Worm (Caenorhabditis elegans) whole organism, L1 larva: Measurements from ENCODE around the gene Y69A2AR.51.

Experiments
- Y116A8C.19 ChIP-seq: sonication (generic microtip); optimal IDR thresholded peaks from 2 replicates; lab custom pipeline; 2016; ENCODE audit warnings: missing compliant biosample characterization, missing genetic modification characterization, borderline replicate concordance
- alr-1 ChIP-seq: fragments of 200-800 bp; sonication (Bioruptor generic); optimal IDR thresholded peaks from 2 replicates; lab custom pipeline; 2018; ENCODE audit warnings: borderline replicate concordance, mild to moderate bottlenecking, missing genetic modification characterization, missing compliant biosample characterization
- aly-2 ChIP-seq: fragments of 150-350 bp; optimal IDR thresholded peaks from 2 replicates; lab custom pipeline; 2014; ENCODE audit warnings: missing biosample characterization, missing genetic modification characterization
- ceh-82 ChIP-seq, 3 experiments: fragments of 150-350 bp in 1 of 3; sonication (generic microtip) in 2 of 3; optimal IDR thresholded peaks; 2 replicates each; lab custom pipeline; 2014 to 2017; ENCODE audit warnings: missing biosample characterization in 3 of 3, missing genetic modification characterization in 3 of 3
- elt-2 ChIP-seq: sonication (generic microtip); optimal IDR thresholded peaks from 2 replicates; lab custom pipeline; 2016; ENCODE audit warnings: missing genetic modification characterization, mild to moderate bottlenecking, inconsistent platforms, missing compliant biosample characterization, missing genetic modification reagents
- fkh-8 ChIP-seq: sonication (generic microtip); optimal IDR thresholded peaks from 2 replicates; lab custom pipeline; 2016; ENCODE audit warnings: mild to moderate bottlenecking, missing genetic modification characterization, missing compliant biosample characterization
- fos-1 ChIP-seq: fragments of 150-350 bp; optimal IDR thresholded peaks from 2 replicates; lab custom pipeline; 2014; ENCODE audit warnings: missing biosample characterization, missing genetic modification characterization
- jun-1 ChIP-seq: fragments of 150-350 bp; optimal IDR thresholded peaks from 2 replicates; lab custom pipeline; 2014; ENCODE audit warnings: missing biosample characterization, missing genetic modification reagents, missing genetic modification characterization
- lin-15B ChIP-seq: fragments of 150-350 bp; sonication (generic microtip); optimal IDR thresholded peaks from 3 replicates; lab custom pipeline; 2014; ENCODE audit warnings: missing biosample characterization, missing genetic modification characterization
- lin-35 ChIP-seq, 2 experiments: fragments of 150-350 bp; optimal IDR thresholded peaks; 2 replicates each; lab custom pipeline; 2014; ENCODE audit warnings: missing biosample characterization in 2 of 2, missing genetic modification characterization in 2 of 2, missing genetic modification reagents in 2 of 2
- nhr-20 ChIP-seq: sonication (generic microtip); optimal IDR thresholded peaks from 2 replicates; lab custom pipeline; 2016; ENCODE audit warnings: mild to moderate bottlenecking, missing genetic modification characterization, missing compliant biosample characterization
- nhr-237 ChIP-seq: fragments of 150-350 bp; optimal IDR thresholded peaks from 2 replicates; lab custom pipeline; 2014; ENCODE audit warnings: missing biosample characterization, missing genetic modification characterization
- nhr-47 ChIP-seq: sonication (generic microtip); optimal IDR thresholded peaks from 2 replicates; lab custom pipeline; 2016; ENCODE audit warnings: mild to moderate bottlenecking, missing genetic modification characterization, moderate library complexity, missing compliant biosample characterization
- nhr-90 ChIP-seq: sonication (generic microtip); optimal IDR thresholded peaks from 2 replicates; lab custom pipeline; 2016; ENCODE audit warnings: mild to moderate bottlenecking, missing genetic modification characterization, missing compliant biosample characterization; ENCODE audit not compliant: poor library complexity
- sup-37 ChIP-seq: fragments of 200-800 bp; sonication (Bioruptor generic); optimal IDR thresholded peaks from 2 replicates; lab custom pipeline; 2018; ENCODE audit warnings: mild to moderate bottlenecking, missing genetic modification characterization, missing compliant biosample characterization
- unc-130 ChIP-seq: fragments of 150-350 bp; optimal IDR thresholded peaks from 2 replicates; lab custom pipeline; 2017; ENCODE audit warnings: missing biosample characterization, missing genetic modification characterization, inconsistent platforms
- unc-62 ChIP-seq: fragments of 150-350 bp; optimal IDR thresholded peaks from 2 replicates; lab custom pipeline; 2014; ENCODE audit warnings: missing biosample characterization, missing genetic modification reagents, missing genetic modification characterization
- vab-15 ChIP-seq: sonication (generic microtip); optimal IDR thresholded peaks from 2 replicates; lab custom pipeline; 2017; ENCODE audit warnings: missing genotype, mild to moderate bottlenecking, missing genetic modification characterization, missing compliant biosample characterization
- zip-4 ChIP-seq: fragments of 200-800 bp; sonication (Bioruptor generic); optimal IDR thresholded peaks from 2 replicates; lab custom pipeline; 2018; ENCODE audit warnings: mild to moderate bottlenecking, missing genetic modification characterization, moderate library complexity, missing compliant biosample characterization

The Y69A2AR.51 gene

DNA sequence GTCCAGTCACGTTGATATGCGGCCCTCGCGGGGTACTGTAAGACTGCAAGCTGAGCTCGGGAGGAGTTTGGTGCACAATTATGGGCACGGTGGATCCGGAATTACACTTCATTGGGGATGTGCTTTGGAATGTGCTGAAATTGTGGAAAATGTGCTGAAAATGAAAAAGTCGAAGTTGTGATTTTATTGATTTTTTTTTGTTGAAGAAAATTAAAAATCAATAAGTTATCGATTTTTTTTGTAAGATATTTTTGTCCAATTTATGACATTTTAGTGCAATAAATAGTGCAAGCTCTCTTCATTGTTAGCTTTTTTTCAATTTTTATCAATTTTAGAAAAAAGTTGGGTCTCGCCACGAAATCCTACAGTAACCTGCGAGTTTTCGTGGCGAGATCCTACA lies 44.6 kb downstream of the Y69A2AR.51 start:
- TF ChIP-seq nhr-237 (no peak), alr-1 (no peak), unc-62 (GFP tag; lab: Kevin White, UChicago) (no peak), aly-2 (tag; lab: Kevin White, UChicago) (no peak), Y116A8C.19 (no peak), zip-4 (GFP tag; lab: Kevin White, UChicago) (no peak), sup-37 (GFP tag; lab: Kevin White, UChicago) (no peak), ceh-82 (tag; optimal IDR thresholded peaks at IDR 0.05; lab: Kevin White, UChicago) (no peak), fos-1 (tag; lab: Kevin White, UChicago) (no peak), jun-1 (no peak), nhr-90 (tag; lab: Kevin White, UChicago) (no peak), fkh-8 (no peak), vab-15 (tag; lab: Kevin White, UChicago) (no peak), nhr-47 (tag; lab: Kevin White, UChicago) (no peak)

DNA sequence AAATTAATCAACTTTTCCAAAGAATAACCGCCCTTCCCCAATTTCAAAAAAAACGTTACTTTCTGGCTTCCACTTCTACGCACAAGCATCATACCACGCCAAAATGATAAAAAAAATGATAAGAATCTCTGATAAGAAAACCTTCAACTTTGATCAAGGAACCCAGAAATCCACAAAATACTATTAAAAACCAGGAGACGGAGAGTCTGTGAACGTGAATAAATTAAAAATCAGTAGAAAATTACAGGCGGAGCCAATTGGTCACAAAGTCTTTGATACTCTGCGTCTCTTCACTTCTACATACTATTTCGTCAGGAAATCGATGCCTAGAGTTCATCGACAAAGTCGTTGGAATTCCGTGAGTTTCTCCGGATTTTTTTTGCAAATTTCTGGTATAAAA lies 46.4 kb downstream of the Y69A2AR.51 start, which contains the start of gene smf-3:
smf-3 (plus strand) TSS at position 259 of the 400 bp plus-strand sequence.
- TF ChIP-seq unc-130 (tag; lab: Kevin White, UChicago) (no peak), elt-2 (tag; lab: Kevin White, UChicago) (peak; percentile 94), nhr-20 (tag; lab: Kevin White, UChicago) (peak; percentile 15), lin-35 (GFP tag; optimal IDR thresholded peaks at IDR 0.05; lab: Kevin White, UChicago) (peak in 1 of 2 experiments; percentile 42), lin-15B (no peak)
